Worm (Caenorhabditis elegans) whole organism, young adult: ENCODE measurements around the gene C04C11.25.

Source experiments
- B0035.1 ChIP-seq: sonication (generic microtip); optimal IDR thresholded peaks from 2 replicates; lab custom pipeline; 2016; ENCODE audit warnings: missing genetic modification characterization, mild to moderate bottlenecking, missing compliant biosample characterization, missing genotype, missing genetic modification reagents
- B0336.3 ChIP-seq: fragments of 200-800 bp; sonication (Bioruptor generic); IDR thresholded peaks from 2 replicates; pipeline ENCODE4 v1.3.6; 2022; ENCODE audit warnings: missing genetic modification characterization, missing compliant biosample characterization
- C06A6.2 ChIP-seq: fragments of 200-800 bp; sonication (Bioruptor generic); conservative IDR thresholded peaks from 2 replicates; pipeline ENCODE4 v1.3.6; 2022; ENCODE audit warnings: missing genetic modification characterization, missing compliant biosample characterization
- F33H1.4 ChIP-seq: fragments of 200-800 bp; sonication (Bioruptor generic); IDR thresholded peaks from 2 replicates; pipeline ENCODE4 v1.3.6; 2022; ENCODE audit warnings: missing genetic modification reagents, missing genetic modification characterization, missing compliant biosample characterization
- F57C9.4 ChIP-seq: sonication (generic microtip); optimal IDR thresholded peaks from 2 replicates; lab custom pipeline; 2017; ENCODE audit warnings: mild to moderate bottlenecking, missing genetic modification characterization, missing compliant biosample characterization
- K12H6.12 ChIP-seq: fragments of 200-800 bp; sonication (Bioruptor generic); optimal IDR thresholded peaks from 2 replicates; lab custom pipeline; 2018; ENCODE audit warnings: mild to moderate bottlenecking, missing genetic modification characterization, missing compliant biosample characterization
- Y53F4B.3 ChIP-seq: fragments of 200-800 bp; sonication (Bioruptor generic); IDR thresholded peaks from 2 replicates; pipeline ENCODE4 v1.3.6; 2022; ENCODE audit warnings: missing genetic modification reagents, missing genetic modification characterization, missing compliant biosample characterization
- Y56A3A.18 ChIP-seq: fragments of 200-800 bp; sonication (Bioruptor generic); IDR thresholded peaks from 2 replicates; pipeline ENCODE4 v1.3.6; 2022; ENCODE audit warnings: missing genetic modification reagents, missing genetic modification characterization, missing compliant biosample characterization
- Y67H2A.10 ChIP-seq: fragments of 200-800 bp; sonication (Bioruptor generic); conservative IDR thresholded peaks from 2 replicates; pipeline ENCODE4 v1.3.6; 2022; ENCODE audit warnings: missing genetic modification reagents, missing genetic modification characterization, missing compliant biosample characterization
- Y95B8A.8 ChIP-seq: fragments of 200-800 bp; sonication (Bioruptor generic); IDR thresholded peaks from 2 replicates; pipeline ENCODE4 v1.3.6; 2022; ENCODE audit warnings: missing genetic modification reagents, missing genetic modification characterization, missing compliant biosample characterization
- attf-3 ChIP-seq: fragments of 200-800 bp; sonication (Bioruptor generic); conservative IDR thresholded peaks from 2 replicates; pipeline ENCODE4 v1.3.6; 2022; ENCODE audit warnings: missing genetic modification reagents, missing genetic modification characterization, missing compliant biosample characterization
- attf-6 ChIP-seq: fragments of 200-800 bp; sonication (Bioruptor generic); IDR thresholded peaks from 2 replicates; pipeline ENCODE4 v1.3.6; 2022; ENCODE audit warnings: missing genetic modification reagents, missing genetic modification characterization, missing compliant biosample characterization
- bed-2 ChIP-seq: fragments of 200-800 bp; sonication (Bioruptor generic); IDR thresholded peaks from 2 replicates; pipeline ENCODE4 v1.3.6; 2022; ENCODE audit warnings: missing genetic modification reagents, missing genetic modification characterization, missing compliant biosample characterization
- ceh-58 ChIP-seq: fragments of 200-800 bp; sonication (Bioruptor generic); IDR thresholded peaks from 2 replicates; pipeline ENCODE4 v1.3.6; 2022; ENCODE audit warnings: missing genetic modification characterization, missing compliant biosample characterization
- ceh-79 ChIP-seq: sonication (generic microtip); optimal IDR thresholded peaks from 2 replicates; lab custom pipeline; 2017; ENCODE audit warnings: mild to moderate bottlenecking, missing genetic modification characterization, missing compliant biosample characterization
- die-1 ChIP-seq: sonication (generic microtip); optimal IDR thresholded peaks from 2 replicates; lab custom pipeline; 2016; ENCODE audit warnings: missing genotype, mild to moderate bottlenecking, missing genetic modification characterization, missing compliant biosample characterization
- dox-1 ChIP-seq: fragments of 200-800 bp; sonication (Bioruptor generic); IDR thresholded peaks from 2 replicates; pipeline ENCODE4 v1.3.6; 2022; ENCODE audit warnings: missing genetic modification reagents, missing genetic modification characterization, missing compliant biosample characterization
- egl-18 ChIP-seq: fragments of 200-800 bp; sonication (Bioruptor generic); IDR thresholded peaks from 2 replicates; pipeline ENCODE4 v1.3.6; 2022; ENCODE audit warnings: missing genetic modification reagents, missing genetic modification characterization, missing compliant biosample characterization
- egrh-3 ChIP-seq: fragments of 200-800 bp; sonication (Bioruptor generic); IDR thresholded peaks from 2 replicates; pipeline ENCODE4 v1.3.6; 2022; ENCODE audit warnings: missing genetic modification reagents, missing genetic modification characterization, missing compliant biosample characterization
- ekl-4 ChIP-seq: fragments of 200-800 bp; sonication (Bioruptor generic); IDR thresholded peaks from 2 replicates; pipeline ENCODE4 v1.3.6; 2022; ENCODE audit warnings: missing genetic modification reagents, missing genetic modification characterization, missing compliant biosample characterization
- ets-4 ChIP-seq: fragments of 200-800 bp; sonication (Bioruptor generic); optimal IDR thresholded peaks from 2 replicates; lab custom pipeline; 2018; ENCODE audit warnings: mild to moderate bottlenecking, missing genetic modification characterization, missing compliant biosample characterization
- fkh-3 ChIP-seq: sonication (generic microtip); optimal IDR thresholded peaks from 2 replicates; lab custom pipeline; 2016; ENCODE audit warnings: mild to moderate bottlenecking, missing genetic modification characterization, missing compliant biosample characterization
- gei-17 ChIP-seq: fragments of 200-800 bp; sonication (Bioruptor generic); optimal IDR thresholded peaks from 2 replicates; lab custom pipeline; 2018; ENCODE audit warnings: mild to moderate bottlenecking, missing genetic modification characterization, missing compliant biosample characterization
- hlh-12 ChIP-seq: sonication (generic microtip); optimal IDR thresholded peaks from 2 replicates; lab custom pipeline; 2016; ENCODE audit warnings: missing genetic modification characterization, missing compliant biosample characterization
- hsf-1 ChIP-seq: fragments of 200-800 bp; sonication (Bioruptor generic); IDR thresholded peaks from 2 replicates; pipeline ENCODE4 v1.3.6; 2022; ENCODE audit warnings: missing genetic modification reagents, missing genetic modification characterization, missing compliant biosample characterization
- let-526 ChIP-seq: fragments of 200-800 bp; sonication (Bioruptor generic); IDR thresholded peaks from 2 replicates; pipeline ENCODE4 v1.3.6; 2022; ENCODE audit warnings: missing genetic modification reagents, missing genetic modification characterization, missing compliant biosample characterization
- let-607 ChIP-seq, 2 experiments: fragments of 200-800 bp in 1 of 2; sonication (Bioruptor generic) in 1 of 2; sonication (generic microtip) in 1 of 2; optimal IDR thresholded peaks; 2 replicates each; lab custom pipeline; 2016 to 2018; ENCODE audit warnings: mild to moderate bottlenecking in 2 of 2, missing compliant biosample characterization in 2 of 2, missing genetic modification characterization in 2 of 2, moderate library complexity in 2 of 2, missing genotype in 1 of 2
- lin-35 ChIP-seq, 3 experiments: fragments of 150-350 bp in 2 of 3; sonication (generic microtip) in 1 of 3; optimal IDR thresholded peaks; 2 replicates each; lab custom pipeline; 2014 to 2018; ENCODE audit warnings: missing biosample characterization in 3 of 3, missing genetic modification characterization in 3 of 3, missing genetic modification reagents in 3 of 3
- lin-40 ChIP-seq: sonication (generic microtip); optimal IDR thresholded peaks from 2 replicates; lab custom pipeline; 2016; ENCODE audit warnings: missing genetic modification characterization, mild to moderate bottlenecking, missing compliant biosample characterization, missing genotype, missing genetic modification reagents
- lir-1 ChIP-seq: fragments of 200-800 bp; sonication (Bioruptor generic); conservative IDR thresholded peaks from 2 replicates; pipeline ENCODE4 v1.3.6; 2022; ENCODE audit warnings: missing genetic modification reagents, missing genetic modification characterization, missing compliant biosample characterization
- madf-10 ChIP-seq: sonication (generic microtip); optimal IDR thresholded peaks from 2 replicates; lab custom pipeline; 2016; ENCODE audit warnings: mild to moderate bottlenecking, missing genetic modification characterization, missing compliant biosample characterization
- madf-6 ChIP-seq: fragments of 200-800 bp; sonication (Bioruptor generic); IDR thresholded peaks from 2 replicates; pipeline ENCODE4 v1.3.6; 2022; ENCODE audit warnings: missing genetic modification reagents, missing genetic modification characterization, missing compliant biosample characterization
- mel-28 ChIP-seq: sonication (generic microtip); optimal IDR thresholded peaks from 2 replicates; lab custom pipeline; 2016; ENCODE audit warnings: borderline replicate concordance, mild to moderate bottlenecking, missing genetic modification characterization, missing compliant biosample characterization
- nfya-1 ChIP-seq: sonication (generic microtip); optimal IDR thresholded peaks from 2 replicates; lab custom pipeline; 2017; ENCODE audit warnings: antibody characterized with exemption, missing compliant biosample characterization, missing genetic modification characterization, borderline replicate concordance; ENCODE audit not compliant: insufficient read depth
- nhr-80 ChIP-seq: sonication (generic microtip); optimal IDR thresholded peaks from 2 replicates; lab custom pipeline; 2016; ENCODE audit warnings: missing genetic modification characterization, missing compliant biosample characterization
- pha-4 ChIP-seq: fragments of 150-350 bp; sonication (generic microtip); optimal IDR thresholded peaks from 2 replicates; lab custom pipeline; 2014; ENCODE audit warnings: missing biosample characterization, missing genetic modification reagents, missing genetic modification characterization
- rcor-1 ChIP-seq: fragments of 200-800 bp; sonication (Bioruptor generic); IDR thresholded peaks from 2 replicates; pipeline ENCODE4 v1.3.6; 2022; ENCODE audit warnings: missing genetic modification reagents, missing genetic modification characterization, missing compliant biosample characterization
- rec-8 ChIP-seq, 2 experiments: sonication (generic microtip); optimal IDR thresholded peaks; 2 replicates each; lab custom pipeline; 2016; ENCODE audit warnings: mild to moderate bottlenecking in 2 of 2, missing genetic modification characterization in 2 of 2, missing genetic modification reagents in 2 of 2, missing genotype in 2 of 2, missing biosample characterization in 1 of 2, missing compliant biosample characterization in 1 of 2, moderate library complexity in 1 of 2
- rpc-1 ChIP-seq, 2 experiments: fragments of 150-350 bp in 1 of 2; sonication (generic microtip) in 1 of 2; optimal IDR thresholded peaks; 2 replicates each; lab custom pipeline; 2014 to 2018; ENCODE audit warnings: missing biosample characterization in 1 of 2, missing genetic modification characterization in 1 of 2, missing genetic modification reagents in 1 of 2, missing genotype in 1 of 2
- sea-2 ChIP-seq: fragments of 200-800 bp; sonication (Bioruptor generic); IDR thresholded peaks from 2 replicates; pipeline ENCODE4 v1.3.6; 2022; ENCODE audit warnings: missing genetic modification characterization, missing compliant biosample characterization
- snpc-1.3 ChIP-seq: sonication (generic microtip); optimal IDR thresholded peaks from 2 replicates; lab custom pipeline; 2017; ENCODE audit warnings: missing genetic modification characterization, mild to moderate bottlenecking, missing compliant biosample characterization, antibody characterized with exemption, moderate library complexity, missing genotype, missing genetic modification reagents; ENCODE audit not compliant: insufficient read depth
- snpc-3.4 ChIP-seq: sonication (generic microtip); optimal IDR thresholded peaks from 2 replicates; lab custom pipeline; 2017; ENCODE audit warnings: missing genetic modification characterization, mild to moderate bottlenecking, missing compliant biosample characterization, antibody characterized with exemption, moderate library complexity, missing genotype, missing genetic modification reagents
- snpc-4 ChIP-seq, 5 experiments: fragments of 150-350 bp in 1 of 5; sonication (generic microtip) in 4 of 5; optimal IDR thresholded peaks; 2 replicates each; lab custom pipeline; 2014 to 2018; ENCODE audit warnings: missing genetic modification characterization in 5 of 5, missing biosample characterization in 3 of 5, antibody characterized with exemption in 2 of 5, mild to moderate bottlenecking in 2 of 5, missing compliant biosample characterization in 2 of 5, missing genotype in 2 of 5, moderate library complexity in 2 of 5, missing genetic modification reagents in 1 of 5
- sptf-2 ChIP-seq: fragments of 200-800 bp; sonication (Bioruptor generic); optimal IDR thresholded peaks from 2 replicates; lab custom pipeline; 2018; ENCODE audit warnings: mild to moderate bottlenecking, missing genetic modification characterization, missing compliant biosample characterization
- tbx-9 ChIP-seq: sonication (generic microtip); optimal IDR thresholded peaks from 2 replicates; lab custom pipeline; 2016; ENCODE audit warnings: borderline replicate concordance, missing genetic modification characterization, inconsistent platforms, missing compliant biosample characterization
- ztf-3 ChIP-seq: fragments of 200-800 bp; sonication (Bioruptor generic); optimal IDR thresholded peaks from 2 replicates; lab custom pipeline; 2018; ENCODE audit warnings: mild to moderate bottlenecking, missing genetic modification characterization, missing compliant biosample characterization

The C04C11.25 gene

ce11 chrX:14015808-14016207, 542 bp upstream of the C04C11.25 start (continued):
- TF ChIP-seq ceh-58 (no peak), let-607 (tag; optimal IDR thresholded peaks at IDR 0.05; lab: Kevin White, UChicago) (peak; percentile 51 to 74), ceh-79 (tag; lab: Kevin White, UChicago) (peak; percentile 51), F57C9.4 (tag; lab: Kevin White, UChicago) (no peak), snpc-1.3 (tag; lab: Kevin White, UChicago) (peak; percentile 84), lin-35 (GFP tag; optimal IDR thresholded peaks at IDR 0.05; lab: Kevin White, UChicago) (peak in 1 of 3 experiments; percentile 74), fkh-3 (tag; lab: Kevin White, UChicago) (peak; percentile 72), B0336.3 (no peak; the same call in none of the 2 replicates), C06A6.2 (0 out of 2 replicates have a peak, but pooled peaks have one; percentile 34), madf-6 (GFP tag; lab: Robert Waterston, UW) (peak; percentile 65; the same call in 1 of the 2 replicates), ekl-4 (GFP tag; lab: Robert Waterston, UW) (peak; percentile 73; the same call in 1 of the 2 replicates), rec-8 (tag; optimal IDR thresholded peaks at IDR 0.05; lab: Kevin White, UChicago) (peak; percentile 70 to 85), attf-6 (GFP tag; lab: Robert Waterston, UW) (0 out of 2 replicates have a peak, but pooled peaks have one; percentile 48), Y56A3A.18 (GFP tag; lab: Robert Waterston, UW) (0 out of 2 replicates have a peak, but pooled peaks have one; percentile 60), egl-18 (0 out of 2 replicates have a peak, but pooled peaks have one; percentile 56), nfya-1 (tag; lab: Kevin White, UChicago) (no peak), rpc-1 (optimal IDR thresholded peaks at IDR 0.05; lab: Kevin White, UChicago) (peak; percentile 96), rpc-1 (tag; optimal IDR thresholded peaks at IDR 0.05; lab: Kevin White, UChicago) (peak; percentile 95), hlh-12 (tag; lab: Kevin White, UChicago) (peak; percentile 55), gei-17 (peak; percentile 68), madf-10 (tag; lab: Kevin White, UChicago) (peak; percentile 82), Y53F4B.3 (no peak), mel-28 (peak; percentile 9), die-1 (tag; lab: Kevin White, UChicago) (peak; percentile 92), ets-4 (GFP tag; lab: Kevin White, UChicago) (no peak), sea-2 (GFP tag; lab: Robert Waterston, UW) (no peak), egrh-3 (GFP tag; lab: Robert Waterston, UW) (no peak; the same call in 1 of the 2 replicates), B0035.1 (tag; lab: Kevin White, UChicago) (peak; percentile 35), pha-4 (tag; lab: Kevin White, UChicago) (no peak), dox-1 (GFP tag; lab: Robert Waterston, UW) (peak; percentile 81), lir-1 (GFP tag; lab: Robert Waterston, UW) (peak; percentile 68), bed-2 (GFP tag; lab: Robert Waterston, UW) (no peak), rcor-1 (peak; percentile 84), attf-3 (GFP tag; lab: Robert Waterston, UW) (0 out of 2 replicates have a peak, but pooled peaks have one; percentile 10), Y95B8A.8 (no peak), ztf-3 (GFP tag; lab: Kevin White, UChicago) (peak; percentile 63), let-526 (GFP tag; lab: Robert Waterston, UW) (peak; percentile 44; the same call in 1 of the 2 replicates), sptf-2 (GFP tag; lab: Kevin White, UChicago) (no peak), tbx-9 (tag; lab: Kevin White, UChicago) (no peak), nhr-80 (tag; lab: Kevin White, UChicago) (peak; percentile 41), Y67H2A.10 (GFP tag; lab: Robert Waterston, UW) (no peak), snpc-4 (GFP tag; optimal IDR thresholded peaks at IDR 0.05; lab: Kevin White, UChicago) (peak; percentile 72), snpc-4 (tag; optimal IDR thresholded peaks at IDR 0.05; lab: Kevin White, UChicago) (peak in 3 of 4 experiments; percentile 63 to 85 (median 76)), lin-40 (tag; lab: Kevin White, UChicago) (peak; percentile 90), hsf-1 (GFP tag; lab: Robert Waterston, UW) (peak; percentile 60; the same call in 1 of the 2 replicates), K12H6.12 (tag; lab: Kevin White, UChicago) (peak; percentile 45), snpc-3.4 (peak; percentile 82), F33H1.4 (GFP tag; lab: Robert Waterston, UW) (no peak)
